Fruit fly (Drosophila melanogaster): Measurements from ENCODE around the gene CG7829.
A peak's percentile ranks its signal among the peaks of the same experiment; 100 is the strongest.

dm6 chr3R:29802753-29803313, 14.7 kb downstream of the CG7829 start, which contains the start of the genes Etfb and CG7789:
- TF ChIP-seq kay (GFP tag; ENCODE audit: borderline replicate concordance) (no peak), CG33017 (tag; optimal IDR thresholded peaks at IDR 0.05) (peak; percentile 80), cnc (optimal IDR thresholded peaks at IDR 0.05) (no peak), CG14711 (tag; optimal IDR thresholded peaks at IDR 0.05) (peak; percentile 53), CG5204 (GFP tag; optimal IDR thresholded peaks at IDR 0.05) (no peak)

Measured in whole organism, adult.